Worm (Caenorhabditis elegans) whole organism, L1 larva: Measurements from ENCODE around the gene cylc-1.

ENCODE experiments used
- C34B4.2 ChIP-seq: sonication (generic microtip); optimal IDR thresholded peaks from 2 replicates; lab custom pipeline; 2017; ENCODE audit warnings: mild to moderate bottlenecking, missing genetic modification characterization, missing compliant biosample characterization
- F16B12.6 ChIP-seq: fragments of 150-350 bp; optimal IDR thresholded peaks from 2 replicates; lab custom pipeline; 2014; ENCODE audit warnings: missing biosample characterization, missing genetic modification characterization
- aha-1 ChIP-seq: fragments of 150-350 bp; optimal IDR thresholded peaks from 2 replicates; lab custom pipeline; 2014; ENCODE audit warnings: missing biosample characterization, missing genetic modification characterization
- alr-1 ChIP-seq: fragments of 200-800 bp; sonication (Bioruptor generic); optimal IDR thresholded peaks from 2 replicates; lab custom pipeline; 2018; ENCODE audit warnings: borderline replicate concordance, mild to moderate bottlenecking, missing genetic modification characterization, missing compliant biosample characterization
- blmp-1 ChIP-seq: fragments of 150-350 bp; optimal IDR thresholded peaks from 2 replicates; lab custom pipeline; 2014; ENCODE audit warnings: missing biosample characterization, missing genetic modification characterization
- ceh-8 ChIP-seq: fragments of 200-800 bp; sonication (Bioruptor generic); optimal IDR thresholded peaks from 2 replicates; lab custom pipeline; 2018; ENCODE audit warnings: mild to moderate bottlenecking, missing genetic modification characterization, moderate library complexity, missing compliant biosample characterization
- ceh-90 ChIP-seq: sonication (generic microtip); optimal IDR thresholded peaks from 2 replicates; lab custom pipeline; 2016; ENCODE audit warnings: missing genetic modification characterization, missing compliant biosample characterization
- dpl-1 ChIP-seq, 3 experiments: fragments of 150-350 bp in 2 of 3; sonication (generic microtip) in 1 of 3; optimal IDR thresholded peaks; 2 replicates each; lab custom pipeline; 2014 to 2017; ENCODE audit warnings: missing biosample characterization in 3 of 3, missing genetic modification characterization in 3 of 3, missing genetic modification reagents in 3 of 3
- dsc-1 ChIP-seq: sonication (generic microtip); optimal IDR thresholded peaks from 2 replicates; lab custom pipeline; 2016; ENCODE audit warnings: mild to moderate bottlenecking, missing genetic modification characterization, missing compliant biosample characterization
- efl-1 ChIP-seq, 4 experiments: fragments of 150-350 bp; optimal IDR thresholded peaks in 3 of 4; peaks in 1 of 4; 1 replicate in 1 of 4; 2 replicates in 3 of 4; lab custom pipeline; 2014; ENCODE audit warnings: missing biosample characterization in 2 of 4, missing genetic modification characterization in 2 of 4, missing genetic modification reagents in 2 of 4
- egl-13 ChIP-seq: sonication (generic microtip); optimal IDR thresholded peaks from 2 replicates; lab custom pipeline; 2016; ENCODE audit warnings: missing genotype, missing genetic modification reagents, missing genetic modification characterization, missing compliant biosample characterization
- egl-27 ChIP-seq, 2 experiments: fragments of 150-350 bp in 1 of 2; sonication (generic microtip); optimal IDR thresholded peaks; 3 replicates each; lab custom pipeline; 2017 to 2018; ENCODE audit warnings: missing biosample characterization in 2 of 2, missing genetic modification characterization in 2 of 2, missing genetic modification reagents in 2 of 2
- elt-2 ChIP-seq: sonication (generic microtip); optimal IDR thresholded peaks from 2 replicates; lab custom pipeline; 2016; ENCODE audit warnings: missing genetic modification characterization, mild to moderate bottlenecking, inconsistent platforms, missing compliant biosample characterization, missing genetic modification reagents
- ets-5 ChIP-seq: fragments of 200-800 bp; sonication (Bioruptor generic); IDR thresholded peaks from 2 replicates; pipeline ENCODE4 v1.3.6; 2022; ENCODE audit warnings: missing genetic modification characterization, missing compliant biosample characterization
- fkh-10 ChIP-seq: sonication (generic microtip); optimal IDR thresholded peaks from 2 replicates; lab custom pipeline; 2017; ENCODE audit warnings: missing biosample characterization, missing genetic modification reagents, missing genetic modification characterization
- fkh-4 ChIP-seq: sonication (generic microtip); optimal IDR thresholded peaks from 2 replicates; lab custom pipeline; 2016; ENCODE audit warnings: missing compliant biosample characterization, missing genetic modification characterization, borderline replicate concordance
- fkh-8 ChIP-seq: sonication (generic microtip); optimal IDR thresholded peaks from 2 replicates; lab custom pipeline; 2016; ENCODE audit warnings: mild to moderate bottlenecking, missing genetic modification characterization, missing compliant biosample characterization
- fos-1 ChIP-seq: fragments of 150-350 bp; optimal IDR thresholded peaks from 2 replicates; lab custom pipeline; 2014; ENCODE audit warnings: missing biosample characterization, missing genetic modification characterization
- hlh-4 ChIP-seq: sonication (generic microtip); optimal IDR thresholded peaks from 2 replicates; lab custom pipeline; 2016; ENCODE audit warnings: mild to moderate bottlenecking, missing genetic modification characterization, missing compliant biosample characterization
- hpl-2 ChIP-seq: fragments of 150-350 bp; optimal IDR thresholded peaks from 2 replicates; lab custom pipeline; 2014; ENCODE audit warnings: missing biosample characterization, missing genetic modification reagents, missing genetic modification characterization
- irx-1 ChIP-seq: sonication (generic microtip); optimal IDR thresholded peaks from 2 replicates; lab custom pipeline; 2016; ENCODE audit warnings: missing genetic modification characterization, missing compliant biosample characterization
- jun-1 ChIP-seq: fragments of 150-350 bp; optimal IDR thresholded peaks from 2 replicates; lab custom pipeline; 2014; ENCODE audit warnings: missing biosample characterization, missing genetic modification reagents, missing genetic modification characterization
- lin-14 ChIP-seq: fragments of 200-800 bp; sonication (Bioruptor generic); optimal IDR thresholded peaks from 2 replicates; lab custom pipeline; 2018; ENCODE audit warnings: mild to moderate bottlenecking, missing genetic modification characterization, moderate library complexity, missing compliant biosample characterization
- lin-39 ChIP-seq: fragments of 150-350 bp; optimal IDR thresholded peaks from 2 replicates; lab custom pipeline; 2014; ENCODE audit warnings: missing biosample characterization, missing genetic modification reagents, missing genetic modification characterization
- lir-3 ChIP-seq: sonication (generic microtip); optimal IDR thresholded peaks from 2 replicates; lab custom pipeline; 2016; ENCODE audit warnings: mild to moderate bottlenecking, missing genetic modification characterization, moderate library complexity, missing compliant biosample characterization; ENCODE audit not compliant: poor library complexity
- lsy-2 ChIP-seq, 2 experiments: fragments of 150-350 bp; optimal IDR thresholded peaks; 2 replicates each; lab custom pipeline; 2014; ENCODE audit warnings: missing biosample characterization in 2 of 2, missing genetic modification characterization in 2 of 2
- mdl-1 ChIP-seq, 2 experiments: fragments of 150-350 bp; optimal IDR thresholded peaks; 2 replicates each; lab custom pipeline; 2014 to 2017; ENCODE audit warnings: missing biosample characterization in 2 of 2, missing genetic modification characterization in 2 of 2, inconsistent platforms in 1 of 2
- nhr-19 ChIP-seq: fragments of 200-800 bp; sonication (Bioruptor generic); conservative IDR thresholded peaks from 2 replicates; pipeline ENCODE4 v1.3.6; 2022; ENCODE audit warnings: missing genetic modification characterization, missing compliant biosample characterization
- nhr-20 ChIP-seq: sonication (generic microtip); optimal IDR thresholded peaks from 2 replicates; lab custom pipeline; 2016; ENCODE audit warnings: mild to moderate bottlenecking, missing genetic modification characterization, missing compliant biosample characterization
- nhr-237 ChIP-seq: fragments of 150-350 bp; optimal IDR thresholded peaks from 2 replicates; lab custom pipeline; 2014; ENCODE audit warnings: missing biosample characterization, missing genetic modification characterization
- nhr-47 ChIP-seq: sonication (generic microtip); optimal IDR thresholded peaks from 2 replicates; lab custom pipeline; 2016; ENCODE audit warnings: mild to moderate bottlenecking, missing genetic modification characterization, moderate library complexity, missing compliant biosample characterization
- nhr-71 ChIP-seq: sonication (generic microtip); optimal IDR thresholded peaks from 2 replicates; lab custom pipeline; 2016; ENCODE audit warnings: mild to moderate bottlenecking, missing genetic modification characterization, moderate library complexity, missing compliant biosample characterization
- nhr-76 ChIP-seq: sonication (generic microtip); optimal IDR thresholded peaks from 2 replicates; lab custom pipeline; 2017; ENCODE audit warnings: missing biosample characterization, missing genetic modification characterization
- pax-3 ChIP-seq: fragments of 200-800 bp; sonication (Bioruptor generic); optimal IDR thresholded peaks from 2 replicates; lab custom pipeline; 2018; ENCODE audit warnings: mild to moderate bottlenecking, missing genetic modification characterization, moderate library complexity, missing compliant biosample characterization
- pqm-1 ChIP-seq: sonication (generic microtip); optimal IDR thresholded peaks from 3 replicates; lab custom pipeline; 2017; ENCODE audit warnings: missing biosample characterization, missing genetic modification characterization
- rnt-1 ChIP-seq: sonication (generic microtip); optimal IDR thresholded peaks from 2 replicates; lab custom pipeline; 2016; ENCODE audit warnings: mild to moderate bottlenecking, missing genetic modification characterization, moderate library complexity, missing compliant biosample characterization
- skn-1 ChIP-seq: fragments of 150-350 bp; optimal IDR thresholded peaks from 2 replicates; lab custom pipeline; 2014; ENCODE audit warnings: missing biosample characterization, missing genetic modification characterization
- snpc-4 ChIP-seq: fragments of 150-350 bp; optimal IDR thresholded peaks from 2 replicates; lab custom pipeline; 2014; ENCODE audit warnings: missing biosample characterization, missing genetic modification characterization
- sup-37 ChIP-seq: fragments of 200-800 bp; sonication (Bioruptor generic); optimal IDR thresholded peaks from 2 replicates; lab custom pipeline; 2018; ENCODE audit warnings: mild to moderate bottlenecking, missing genetic modification characterization, missing compliant biosample characterization
- swsn-7 ChIP-seq: sonication (generic microtip); optimal IDR thresholded peaks from 2 replicates; lab custom pipeline; 2016; ENCODE audit warnings: missing genetic modification characterization, missing compliant biosample characterization
- tbx-2 ChIP-seq: sonication (generic microtip); optimal IDR thresholded peaks from 2 replicates; lab custom pipeline; 2016; ENCODE audit warnings: missing genetic modification characterization, missing compliant biosample characterization
- tlp-1 ChIP-seq: fragments of 150-350 bp; optimal IDR thresholded peaks from 2 replicates; lab custom pipeline; 2014; ENCODE audit warnings: missing biosample characterization, missing genetic modification characterization
- unc-130 ChIP-seq: fragments of 150-350 bp; optimal IDR thresholded peaks from 2 replicates; lab custom pipeline; 2017; ENCODE audit warnings: missing biosample characterization, missing genetic modification characterization, inconsistent platforms
- unc-30 ChIP-seq: sonication (generic microtip); optimal IDR thresholded peaks from 2 replicates; lab custom pipeline; 2017; ENCODE audit warnings: missing biosample characterization, missing genetic modification characterization
- unc-62 ChIP-seq: fragments of 150-350 bp; optimal IDR thresholded peaks from 2 replicates; lab custom pipeline; 2014; ENCODE audit warnings: missing biosample characterization, missing genetic modification reagents, missing genetic modification characterization
- unc-86 ChIP-seq: sonication (generic microtip); optimal IDR thresholded peaks from 2 replicates; lab custom pipeline; 2016; ENCODE audit warnings: missing genetic modification characterization, missing compliant biosample characterization
- vab-15 ChIP-seq: sonication (generic microtip); optimal IDR thresholded peaks from 2 replicates; lab custom pipeline; 2017; ENCODE audit warnings: missing genotype, mild to moderate bottlenecking, missing genetic modification characterization, missing compliant biosample characterization
- ztf-11 ChIP-seq, 2 experiments: sonication (generic microtip); optimal IDR thresholded peaks; 2 replicates each; lab custom pipeline; 2016 to 2017; ENCODE audit warnings: missing genetic modification characterization in 2 of 2, missing biosample characterization in 1 of 2, missing compliant biosample characterization in 1 of 2

Gene cylc-1

DNA sequence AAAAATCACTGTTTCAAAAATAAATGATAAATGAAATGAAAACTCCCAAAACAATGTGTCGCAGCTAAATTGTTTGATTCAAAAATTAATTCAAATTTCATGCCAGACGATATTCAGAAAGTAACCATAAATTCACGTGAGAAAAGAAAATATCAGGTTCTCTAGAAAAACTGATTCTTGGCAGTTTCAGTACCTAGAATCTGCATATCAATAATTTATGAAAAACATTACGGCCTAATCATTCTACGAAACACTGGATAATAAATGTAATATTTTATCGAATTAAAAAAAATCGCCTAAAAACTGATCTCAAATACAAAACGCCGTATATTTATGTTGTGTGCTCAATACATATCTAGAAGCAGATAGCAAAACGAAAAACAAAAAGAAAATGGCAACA, 24.8 kb downstream of the cylc-1 start:
- TF ChIP-seq lsy-2 (tag; optimal IDR thresholded peaks at IDR 0.05; lab: Kevin White, UChicago) (peak in 1 of 2 experiments; percentile 38), unc-130 (tag; lab: Kevin White, UChicago) (no peak), hlh-4 (peak; percentile 36), skn-1 (tag; lab: Kevin White, UChicago) (no peak), egl-27 (tag; optimal IDR thresholded peaks at IDR 0.05; lab: Kevin White, UChicago) (no peak), ztf-11 (tag; optimal IDR thresholded peaks at IDR 0.05; lab: Kevin White, UChicago) (no peak), elt-2 (tag; lab: Kevin White, UChicago) (no peak), fkh-8 (tag; lab: Kevin White, UChicago) (peak; percentile 81), sup-37 (GFP tag; lab: Kevin White, UChicago) (no peak), nhr-71 (peak; percentile 69), fos-1 (tag; lab: Kevin White, UChicago) (no peak), nhr-47 (tag; lab: Kevin White, UChicago) (peak; percentile 60), egl-13 (tag; lab: Kevin White, UChicago) (no peak), blmp-1 (tag; lab: Kevin White, UChicago) (no peak), dsc-1 (tag; lab: Kevin White, UChicago) (peak; percentile 20), fkh-10 (GFP tag; lab: Kevin White, UChicago) (no peak), nhr-19 (GFP tag; lab: Robert Waterston, UW) (no peak), nhr-237 (tag; lab: Kevin White, UChicago) (no peak), F16B12.6 (tag; lab: Kevin White, UChicago) (no peak)

DNA sequence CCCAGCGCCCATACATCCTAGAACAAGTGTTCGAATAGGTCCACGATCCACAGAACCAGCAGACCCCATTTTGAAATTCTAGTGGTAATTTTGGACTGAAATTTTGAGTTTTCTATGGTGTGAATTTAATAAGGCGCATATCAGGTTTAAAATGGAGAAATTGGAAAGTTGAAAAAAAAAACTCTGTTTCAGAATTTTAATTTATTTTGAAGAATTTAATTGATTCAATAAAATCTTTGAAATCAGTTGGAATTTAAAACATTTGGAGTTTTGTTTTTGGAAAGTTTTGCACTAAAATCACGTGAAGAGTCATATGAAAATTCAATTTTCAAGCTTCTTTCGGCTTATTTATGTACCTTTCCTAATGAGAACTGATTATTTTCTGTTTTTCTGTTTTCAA, 30.0 kb downstream of the cylc-1 start, which contains the start of gene gpa-18:
Gene gpa-18 (minus strand): TSS at position 101 of the 400 bp plus-strand sequence.
- no peak for TF ChIP-seq efl-1 (optimal IDR thresholded peaks at IDR 0.05; lab: Kevin White, UChicago)
- no peak for TF ChIP-seq efl-1 (GFP tag; optimal IDR thresholded peaks at IDR 0.05 in 1 of 2; lab: Kevin White, UChicago)
- no peak for TF ChIP-seq mdl-1 (tag; optimal IDR thresholded peaks at IDR 0.05; lab: Kevin White, UChicago)

DNA sequence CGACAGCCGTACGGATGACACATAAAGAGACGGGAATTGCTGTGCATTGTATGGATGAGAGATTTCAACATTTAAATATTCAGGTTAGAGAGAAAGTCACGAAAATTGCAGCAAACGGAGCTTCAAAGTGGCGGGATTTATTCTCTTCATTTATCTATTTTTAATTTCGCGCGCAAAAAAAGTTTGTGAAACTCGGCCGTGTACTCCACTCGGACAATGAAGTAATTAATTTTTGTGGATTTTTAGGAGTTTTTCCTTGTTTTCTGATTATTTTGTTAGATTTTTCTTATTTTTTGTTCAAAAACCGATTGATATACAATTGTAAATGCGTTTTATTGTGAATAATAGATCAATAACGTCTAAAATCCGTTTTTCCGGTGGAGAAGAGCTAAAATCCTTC, 37.5 kb downstream of the cylc-1 start:
- TF ChIP-seq rnt-1 (peak; percentile 77), snpc-4 (tag; lab: Kevin White, UChicago) (no peak), nhr-47 (tag; lab: Kevin White, UChicago) (peak; percentile 47), fkh-10 (GFP tag; lab: Kevin White, UChicago) (no peak), ceh-8 (GFP tag; lab: Kevin White, UChicago) (no peak), ztf-11 (tag; optimal IDR thresholded peaks at IDR 0.05; lab: Kevin White, UChicago) (no peak), vab-15 (no peak), nhr-20 (tag; lab: Kevin White, UChicago) (peak; percentile 8), ceh-90 (tag; lab: Kevin White, UChicago) (peak; percentile 76), lin-39 (peak; percentile 23), fkh-4 (tag; lab: Kevin White, UChicago) (peak; percentile 15), unc-30 (no peak), ets-5 (GFP tag; lab: Robert Waterston, UW) (no peak), lsy-2 (tag; optimal IDR thresholded peaks at IDR 0.05; lab: Kevin White, UChicago) (peak; percentile 7 to 38), pqm-1 (no peak), irx-1 (tag; lab: Kevin White, UChicago) (peak; percentile 62), nhr-19 (GFP tag; lab: Robert Waterston, UW) (peak; percentile 23), dpl-1 (GFP tag; optimal IDR thresholded peaks at IDR 0.05; lab: Kevin White, UChicago) (peak; percentile 76 to 86 (median 80)), jun-1 (no peak), aha-1 (no peak), alr-1 (tag; lab: Kevin White, UChicago) (no peak), tbx-2 (peak; percentile 40), unc-86 (no peak), C34B4.2 (tag; lab: Kevin White, UChicago) (no peak), lin-14 (GFP tag; lab: Kevin White, UChicago) (no peak), tlp-1 (tag; lab: Kevin White, UChicago) (no peak), elt-2 (tag; lab: Kevin White, UChicago) (no peak), pax-3 (tag; lab: Kevin White, UChicago) (no peak), nhr-76 (tag; lab: Kevin White, UChicago) (no peak), egl-13 (tag; lab: Kevin White, UChicago) (peak; percentile 21), unc-62 (GFP tag; lab: Kevin White, UChicago) (no peak), lir-3 (peak; percentile 73), hpl-2 (GFP tag; lab: Kevin White, UChicago) (no peak), swsn-7 (tag; lab: Kevin White, UChicago) (peak; percentile 29)
